Fruit fly (Drosophila melanogaster) whole organism, pupa: ENCODE measurements around the gene CG9302.

Source experiments
- CG10348 ChIP-seq: fragments of 200-800 bp; sonication (Bioruptor generic); IDR thresholded peaks from 2 replicates; pipeline ENCODE4 v1.3.6; 2022; ENCODE audit warnings: missing biosample characterization, missing genetic modification characterization
- CG12605 ChIP-seq: fragments of 200-800 bp; sonication (Bioruptor generic); IDR thresholded peaks from 2 replicates; pipeline ENCODE4 v1.3.6; 2022; ENCODE audit warnings: missing biosample characterization, missing genetic modification characterization
- CG17806 ChIP-seq: fragments of 200-800 bp; sonication (Bioruptor generic); optimal IDR thresholded peaks from 2 replicates; lab custom pipeline; 2018; ENCODE audit warnings: missing biosample characterization, mild to moderate bottlenecking, missing genetic modification characterization, moderate library complexity
- CG32121 ChIP-seq: fragments of 200-800 bp; sonication (Bioruptor generic); IDR thresholded peaks from 2 replicates; pipeline ENCODE4 v1.3.6; 2022; ENCODE audit warnings: missing biosample characterization, missing genetic modification characterization
- CG8159 ChIP-seq: fragments of 200-800 bp; sonication (Bioruptor generic); optimal IDR thresholded peaks from 3 replicates; lab custom pipeline; 2018; ENCODE audit warnings: missing biosample characterization, mild to moderate bottlenecking, missing genetic modification characterization, moderate library complexity
- CG9948 ChIP-seq: fragments of 200-800 bp; sonication (Bioruptor generic); optimal IDR thresholded peaks from 2 replicates; lab custom pipeline; 2018; ENCODE audit warnings: missing biosample characterization, mild to moderate bottlenecking, missing genetic modification characterization, moderate library complexity
- Ets98B ChIP-seq: fragments of 200-800 bp; sonication (Bioruptor generic); IDR thresholded peaks from 2 replicates; pipeline ENCODE4 v1.3.6; 2022; ENCODE audit warnings: missing biosample characterization, missing genetic modification characterization
- fd96Ca ChIP-seq: fragments of 200-800 bp; sonication (Bioruptor generic); IDR thresholded peaks from 3 replicates; pipeline ENCODE4 v1.3.6; 2022; ENCODE audit warnings: missing biosample characterization, missing genetic modification characterization
- gl ChIP-seq: fragments of 200-800 bp; sonication (Bioruptor generic); optimal IDR thresholded peaks from 2 replicates; lab custom pipeline; 2018; ENCODE audit warnings: missing biosample characterization, mild to moderate bottlenecking, missing genetic modification characterization
- rn ChIP-seq: fragments of 200-800 bp; sonication (Bioruptor generic); IDR thresholded peaks from 2 replicates; pipeline ENCODE4 v1.3.6; 2022; ENCODE audit warnings: missing biosample characterization, missing genetic modification characterization

DNA sequence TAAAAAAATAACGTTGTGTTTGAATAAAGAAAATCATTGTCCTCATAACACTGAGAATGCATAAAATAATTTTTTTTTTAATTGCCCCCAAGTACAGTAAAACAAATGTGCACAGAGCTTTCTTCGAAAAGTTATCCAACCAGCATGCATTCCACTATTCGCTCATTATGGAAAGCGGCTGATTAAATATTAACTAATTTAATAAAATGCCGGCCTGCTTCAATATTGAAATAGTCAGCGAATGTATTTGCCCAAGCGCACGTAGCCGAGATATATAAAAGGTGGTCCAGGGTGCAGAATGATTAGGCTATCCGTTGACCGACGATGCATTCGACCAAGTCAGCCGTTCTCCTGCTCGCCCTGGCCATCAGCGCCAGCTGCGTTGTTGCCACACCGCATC is 30.9 kb downstream of the CG9302 start, which contains the start of gene CG16826:
- TF ChIP-seq CG10348 = no peak
- TF ChIP-seq CG17806 (tag; lab: Kevin White, UChicago) = no peak
- no peak for TF ChIP-seq gl (tag; lab: Kevin White, UChicago)
- no peak for TF ChIP-seq CG9948 (tag; lab: Kevin White, UChicago)
- no peak for TF ChIP-seq Ets98B (GFP tag; lab: Robert Waterston, UW)
- TF ChIP-seq CG12605 (GFP tag; lab: Robert Waterston, UW) = no peak
- no peak for TF ChIP-seq CG32121 (GFP tag; lab: Robert Waterston, UW)
- TF ChIP-seq fd96Ca (GFP tag; lab: Robert Waterston, UW) = no peak
- no peak for TF ChIP-seq CG8159 (tag; lab: Kevin White, UChicago)
- TF ChIP-seq rn (GFP tag; lab: Robert Waterston, UW) = no peak
